Worm (Caenorhabditis elegans) whole organism, L4/young adult: Measurements from ENCODE around the gene ctsa-2.

Experiments used
- W03F9.2 ChIP-seq: fragments of 150-350 bp; optimal IDR thresholded peaks from 2 replicates; lab custom pipeline; 2014; ENCODE audit warnings: missing biosample characterization, missing genetic modification characterization
- dao-5 ChIP-seq: sonication (generic microtip); optimal IDR thresholded peaks from 2 replicates; lab custom pipeline; 2016; ENCODE audit warnings: missing genotype, missing genetic modification characterization, moderate library complexity, missing compliant biosample characterization
- him-1 ChIP-seq: sonication (generic microtip); optimal IDR thresholded peaks from 2 replicates; lab custom pipeline; 2016; ENCODE audit warnings: missing genotype, missing genetic modification reagents, missing genetic modification characterization, missing compliant biosample characterization

Gene ctsa-2

ce11 chrX:6377634-6378288, 52.6 kb downstream of the ctsa-2 start, which contains the start of gene lmp-1:
lmp-1 (minus strand) TSS chrX:6377684.
- TF ChIP-seq W03F9.2 (tag; lab: Kevin White, UChicago): no peak
- TF ChIP-seq dao-5 (tag; lab: Kevin White, UChicago): no peak

- TF ChIP-seq dao-5 (tag; lab: Kevin White, UChicago) (no peak), him-1 (no peak), W03F9.2 (tag; lab: Kevin White, UChicago) (no peak)
Measured at ce11 chrX:6374451-6374850, 56.0 kb downstream of the ctsa-2 start, which contains the start of gene C03B1.1. C03B1.1 (plus strand) TSS chrX:6374751.

- TF ChIP-seq dao-5 (tag; lab: Kevin White, UChicago) (no peak), him-1 (no peak), W03F9.2 (tag; lab: Kevin White, UChicago) (no peak)
Measured at ce11 chrX:6373348-6373747, 57.1 kb downstream of the ctsa-2 start, which contains the start of gene C03B1.17. C03B1.17 (plus strand) TSS chrX:6373648.

ce11 chrX:6371192-6372116, 59.0 kb downstream of the ctsa-2 start:
- TF ChIP-seq him-1: no peak
- TF ChIP-seq W03F9.2 (tag; lab: Kevin White, UChicago): peak; percentile 3
- peak; percentile 64 for TF ChIP-seq dao-5 (tag; lab: Kevin White, UChicago)
